Fruit fly (Drosophila melanogaster) whole organism, embryonic: ENCODE data around the gene CG13038.

Experiments
- Ada2b ChIP-seq: fragments of 200-800 bp; sonication (Bioruptor generic); IDR thresholded peaks from 2 replicates; pipeline ENCODE4 v1.3.6; 2022; ENCODE audit warnings: missing biosample characterization, missing genetic modification characterization
- Bdp1 ChIP-seq: fragments of 200-800 bp; sonication (Bioruptor generic); optimal IDR thresholded peaks from 3 replicates; lab custom pipeline; 2016; ENCODE audit warnings: missing biosample characterization, missing genetic modification characterization
- CG10274 ChIP-seq: fragments of 200-800 bp; sonication (Bioruptor generic); optimal IDR thresholded peaks from 3 replicates; lab custom pipeline; 2017; ENCODE audit warnings: missing biosample characterization, mild to moderate bottlenecking, missing genetic modification characterization
- CG10979 ChIP-seq: fragments of 200-800 bp; sonication (Bioruptor generic); optimal IDR thresholded peaks from 2 replicates; lab custom pipeline; 2018; ENCODE audit warnings: missing biosample characterization, mild to moderate bottlenecking, missing genetic modification characterization, moderate library complexity
- CG11085 ChIP-seq: fragments of 200-800 bp; sonication (Bioruptor generic); IDR thresholded peaks from 2 replicates; pipeline ENCODE4 v1.3.6; 2022; ENCODE audit warnings: missing biosample characterization, missing genetic modification characterization
- CG11456 ChIP-seq: fragments of 200-800 bp; sonication (Bioruptor generic); IDR thresholded peaks from 3 replicates; pipeline ENCODE4 v1.3.6; 2022; ENCODE audit warnings: missing biosample characterization, missing genetic modification characterization
- CG12155 ChIP-seq: fragments of 200-800 bp; sonication (Bioruptor generic); optimal IDR thresholded peaks from 3 replicates; lab custom pipeline; 2016; ENCODE audit warnings: missing biosample characterization, missing genetic modification characterization
- CG12391 ChIP-seq: fragments of 200-800 bp; sonication (Bioruptor generic); optimal IDR thresholded peaks from 3 replicates; lab custom pipeline; 2018; ENCODE audit warnings: missing biosample characterization, mild to moderate bottlenecking, missing genetic modification characterization, moderate library complexity
- CG13296 ChIP-seq: fragments of 200-800 bp; sonication (Bioruptor generic); optimal IDR thresholded peaks from 3 replicates; lab custom pipeline; 2018; ENCODE audit warnings: missing biosample characterization, mild to moderate bottlenecking, missing genetic modification characterization
- CG18262 ChIP-seq: fragments of 200-800 bp; optimal IDR thresholded peaks from 3 replicates; lab custom pipeline; 2019; ENCODE audit warnings: missing biosample characterization, mild to moderate bottlenecking, missing genetic modification characterization, moderate library complexity
- CG1832 ChIP-seq: fragments of 200-800 bp; sonication (Bioruptor generic); optimal IDR thresholded peaks from 2 replicates; lab custom pipeline; 2017; ENCODE audit warnings: missing biosample characterization, mild to moderate bottlenecking, missing genetic modification characterization, inconsistent platforms
- CG31441 ChIP-seq: fragments of 200-800 bp; sonication (Bioruptor generic); IDR thresholded peaks from 2 replicates; pipeline ENCODE4 v1.3.6; 2022; ENCODE audit warnings: missing biosample characterization, missing genetic modification characterization
- CG3847 ChIP-seq: fragments of 200-800 bp; sonication (Bioruptor generic); IDR thresholded peaks from 2 replicates; pipeline ENCODE4 v1.3.6; 2022; ENCODE audit warnings: missing biosample characterization, missing genetic modification characterization
- CG6683 ChIP-seq: fragments of 200-800 bp; sonication (Bioruptor generic); optimal IDR thresholded peaks from 2 replicates; lab custom pipeline; 2017; ENCODE audit warnings: missing biosample characterization, mild to moderate bottlenecking, missing genetic modification characterization, missing genetic modification reagents
- CG6791 ChIP-seq: fragments of 200-800 bp; sonication (Bioruptor generic); IDR thresholded peaks from 3 replicates; pipeline ENCODE4 v1.3.6; 2022; ENCODE audit warnings: missing biosample characterization, missing genetic modification characterization; ENCODE audit not compliant: partially characterized antibody
- CG7928 ChIP-seq: fragments of 200-800 bp; sonication (Bioruptor generic); optimal IDR thresholded peaks from 2 replicates; lab custom pipeline; 2017; ENCODE audit warnings: missing biosample characterization, mild to moderate bottlenecking, missing genetic modification characterization
- CG7963 ChIP-seq: fragments of 200-800 bp; sonication (Bioruptor generic); IDR thresholded peaks from 3 replicates; pipeline ENCODE4 v1.3.6; 2022; ENCODE audit warnings: missing biosample characterization, missing genetic modification characterization; ENCODE audit not compliant: partially characterized antibody
- CG8924 ChIP-seq: fragments of 200-800 bp; optimal IDR thresholded peaks from 3 replicates; lab custom pipeline; 2019; ENCODE audit warnings: missing biosample characterization, mild to moderate bottlenecking, missing genetic modification characterization, moderate library complexity
- CG9932 ChIP-seq: fragments of 200-800 bp; sonication (Bioruptor generic); IDR thresholded peaks from 2 replicates; pipeline ENCODE4 v1.3.6; 2022; ENCODE audit warnings: missing biosample characterization, missing genetic modification characterization
- CHES-1-like ChIP-seq: fragments of 200-800 bp; sonication (Bioruptor generic); optimal IDR thresholded peaks from 2 replicates; lab custom pipeline; 2016; ENCODE audit warnings: missing biosample characterization, missing genetic modification characterization
- Dll ChIP-seq: fragments of 200-800 bp; sonication (Bioruptor generic); IDR thresholded peaks from 4 replicates; pipeline ENCODE4 v1.3.6; 2022; ENCODE audit warnings: missing biosample characterization, missing genetic modification characterization; ENCODE audit not compliant: partially characterized antibody
- Dp ChIP-seq: fragments of 200-800 bp; sonication (Bioruptor generic); optimal IDR thresholded peaks from 2 replicates; lab custom pipeline; 2018; ENCODE audit warnings: missing biosample characterization, mild to moderate bottlenecking, missing genetic modification characterization, moderate library complexity
- ERR ChIP-seq: fragments of 200-800 bp; sonication (Bioruptor generic); optimal IDR thresholded peaks from 2 replicates; lab custom pipeline; 2016; ENCODE audit warnings: missing biosample characterization, missing genetic modification characterization
- Hey ChIP-seq: fragments of 200-800 bp; sonication (Bioruptor generic); optimal IDR thresholded peaks from 3 replicates; lab custom pipeline; 2018; ENCODE audit warnings: missing biosample characterization, mild to moderate bottlenecking, missing genetic modification characterization
- MBD-R2 ChIP-seq: fragments of 200-800 bp; sonication (Bioruptor generic); IDR thresholded peaks from 2 replicates; pipeline ENCODE4 v1.3.6; 2022; ENCODE audit warnings: missing biosample characterization, missing genetic modification characterization
- MESR4 ChIP-seq: fragments of 200-800 bp; sonication (Bioruptor generic); optimal IDR thresholded peaks from 2 replicates; lab custom pipeline; 2018; ENCODE audit warnings: missing biosample characterization, mild to moderate bottlenecking, missing genetic modification characterization, moderate library complexity
- Med ChIP-seq: fragments of 200-800 bp; sonication (Bioruptor generic); peaks from one replicate; lab custom pipeline; 2016; ENCODE audit warnings: missing biosample characterization, missing genetic modification characterization, mild to moderate bottlenecking, inconsistent platforms, moderate library complexity
- Oaz ChIP-seq: fragments of 200-800 bp; sonication (Bioruptor generic); IDR thresholded peaks from 2 replicates; pipeline ENCODE4 v1.3.6; 2022; ENCODE audit warnings: missing biosample characterization, missing genetic modification characterization
- Optix ChIP-seq: fragments of 200-800 bp; sonication (Bioruptor generic); IDR thresholded peaks from 3 replicates; pipeline ENCODE4 v1.3.6; 2022; ENCODE audit warnings: missing biosample characterization, missing genetic modification characterization
- TFAM ChIP-seq: fragments of 200-800 bp; sonication (Bioruptor generic); optimal IDR thresholded peaks from 2 replicates; lab custom pipeline; 2017; ENCODE audit warnings: missing biosample characterization, missing genetic modification characterization, inconsistent platforms
- abd-A ChIP-seq: fragments of 200-800 bp; sonication (Bioruptor generic); optimal IDR thresholded peaks from 3 replicates; lab custom pipeline; 2019; ENCODE audit warnings: missing biosample characterization, mild to moderate bottlenecking, missing genetic modification characterization, moderate library complexity
- bcd ChIP-seq: fragments of 200-800 bp; sonication (Bioruptor generic); optimal IDR thresholded peaks from 2 replicates; lab custom pipeline; 2017; ENCODE audit warnings: missing biosample characterization, mild to moderate bottlenecking, missing genetic modification characterization
- dimm ChIP-seq: fragments of 200-800 bp; sonication (Bioruptor generic); IDR thresholded peaks from 2 replicates; pipeline ENCODE4 v1.3.6; 2022; ENCODE audit warnings: missing biosample characterization, missing genetic modification characterization
- ems ChIP-seq: fragments of 200-800 bp; sonication (Bioruptor generic); optimal IDR thresholded peaks from 3 replicates; lab custom pipeline; 2016; ENCODE audit warnings: missing biosample characterization, missing genetic modification characterization
- exex ChIP-seq: fragments of 200-800 bp; sonication (Bioruptor generic); optimal IDR thresholded peaks from 4 replicates; lab custom pipeline; 2018; ENCODE audit warnings: missing biosample characterization, mild to moderate bottlenecking, missing genetic modification characterization, moderate library complexity
- ftz-f1 ChIP-seq: fragments of 200-800 bp; sonication (Bioruptor generic); optimal IDR thresholded peaks from 2 replicates; lab custom pipeline; 2016; ENCODE audit warnings: missing biosample characterization, missing genetic modification characterization
- gcm2 ChIP-seq: fragments of 200-800 bp; sonication (Bioruptor generic); optimal IDR thresholded peaks from 2 replicates; lab custom pipeline; 2016; ENCODE audit warnings: missing biosample characterization, missing genetic modification characterization
- gem ChIP-seq: fragments of 200-800 bp; sonication (Bioruptor generic); optimal IDR thresholded peaks from 2 replicates; lab custom pipeline; 2019; ENCODE audit warnings: missing biosample characterization, mild to moderate bottlenecking, missing genetic modification characterization, moderate library complexity
- salm ChIP-seq: fragments of 200-800 bp; sonication (Bioruptor generic); optimal IDR thresholded peaks from 2 replicates; lab custom pipeline; 2018; ENCODE audit warnings: missing biosample characterization, mild to moderate bottlenecking, missing genetic modification characterization
- scrt ChIP-seq: fragments of 200-800 bp; sonication (Bioruptor generic); optimal IDR thresholded peaks from 2 replicates; lab custom pipeline; 2018; ENCODE audit warnings: missing biosample characterization, mild to moderate bottlenecking, missing genetic modification characterization, moderate library complexity
- sd ChIP-seq: fragments of 200-800 bp; sonication (Bioruptor generic); optimal IDR thresholded peaks from 3 replicates; lab custom pipeline; 2018; ENCODE audit warnings: missing biosample characterization, mild to moderate bottlenecking, missing genetic modification characterization, moderate library complexity
- sisA ChIP-seq: fragments of 200-800 bp; sonication (Bioruptor generic); IDR thresholded peaks from 2 replicates; pipeline ENCODE4 v1.3.6; 2022; ENCODE audit warnings: missing biosample characterization, missing genetic modification characterization
- so ChIP-seq: fragments of 200-800 bp; sonication (Bioruptor generic); IDR thresholded peaks from 3 replicates; pipeline ENCODE4 v1.3.6; 2022; ENCODE audit warnings: missing biosample characterization, missing genetic modification characterization
- ssp ChIP-seq: fragments of 200-800 bp; sonication (Bioruptor generic); IDR thresholded peaks from 2 replicates; pipeline ENCODE4 v1.3.6; 2022; ENCODE audit warnings: missing biosample characterization, missing genetic modification characterization
- stwl ChIP-seq: fragments of 200-800 bp; sonication (Bioruptor generic); optimal IDR thresholded peaks from 3 replicates; lab custom pipeline; 2018; ENCODE audit warnings: missing biosample characterization, mild to moderate bottlenecking, missing genetic modification characterization, moderate library complexity
- tna ChIP-seq: fragments of 200-800 bp; sonication (Bioruptor generic); IDR thresholded peaks from 2 replicates; pipeline ENCODE4 v1.3.6; 2022; ENCODE audit warnings: missing biosample characterization, missing genetic modification characterization; ENCODE audit not compliant: partially characterized antibody
- unc-4 ChIP-seq: fragments of 200-800 bp; sonication (Bioruptor generic); IDR thresholded peaks from 2 replicates; pipeline ENCODE4 v1.3.6; 2022; ENCODE audit warnings: missing biosample characterization, missing genetic modification characterization; ENCODE audit not compliant: partially characterized antibody

The CG13038 gene

dm6 chr3L:16351770-16352429 lies 24.2 kb upstream of the CG13038 start, which contains the start of the genes Golgin104 and Tcs3 (continued):
- TF ChIP-seq Dll (peak; percentile 38; the same call in 1 of the 4 replicates), CG11456 (GFP tag; lab: Robert Waterston, UW) (no peak), CG13296 (GFP tag; lab: Kevin White, UChicago) (no peak), so (GFP tag; lab: Robert Waterston, UW) (no peak), bcd (GFP tag; lab: Kevin White, UChicago) (no peak), Dp (GFP tag; lab: Kevin White, UChicago) (peak; percentile 45), stwl (peak; percentile 75), ftz-f1 (GFP tag; lab: Kevin White, UChicago) (no peak), Bdp1 (GFP tag; lab: Kevin White, UChicago) (no peak), ERR (GFP tag; lab: Kevin White, UChicago) (no peak), CG31441 (GFP tag; lab: Robert Waterston, UW) (no peak), CG1832 (GFP tag; lab: Kevin White, UChicago) (no peak), MBD-R2 (GFP tag; lab: Robert Waterston, UW) (peak; percentile 99), Oaz (GFP tag; lab: Robert Waterston, UW) (no peak), scrt (GFP tag; lab: Kevin White, UChicago) (peak; percentile 92), CG3847 (GFP tag; lab: Robert Waterston, UW) (peak; percentile 41; the same call in 1 of the 2 replicates), CG7928 (GFP tag; lab: Kevin White, UChicago) (no peak), salm (tag; lab: Kevin White, UChicago) (no peak), exex (tag; lab: Kevin White, UChicago) (peak; percentile 8), unc-4 (no peak), MESR4 (GFP tag; lab: Kevin White, UChicago) (peak; percentile 56)

dm6 chr3L:16349686-16350085 lies 22.0 kb upstream of the CG13038 start:
- no peak for TF ChIP-seq tna (GFP tag; lab: Robert Waterston, UW)
- TF ChIP-seq Med (GFP tag; lab: Kevin White, UChicago), result peak; percentile 5
- TF ChIP-seq Bdp1 (GFP tag; lab: Kevin White, UChicago), result peak; percentile 95
- TF ChIP-seq gem (tag; lab: Kevin White, UChicago), result no peak
- 0 out of 3 replicates have a peak, but pooled peaks have one; percentile 43 for TF ChIP-seq CG6791 (GFP tag; lab: Robert Waterston, UW)
- TF ChIP-seq CG7963 (GFP tag; lab: Robert Waterston, UW), result 0 out of 3 replicates have a peak, but pooled peaks have one; percentile 8

- TF ChIP-seq CG6683 (no peak), CG11085 (GFP tag; lab: Robert Waterston, UW) (no peak), Hey (no peak), gcm2 (GFP tag; lab: Kevin White, UChicago) (no peak), Dp (GFP tag; lab: Kevin White, UChicago) (peak; percentile 66), sd (tag; lab: Kevin White, UChicago) (no peak), CG10274 (no peak), CG8924 (tag; lab: Kevin White, UChicago) (no peak), CHES-1-like (GFP tag; lab: Kevin White, UChicago) (no peak), sisA (GFP tag; lab: Robert Waterston, UW) (no peak), ssp (GFP tag; lab: Robert Waterston, UW) (no peak), dimm (GFP tag; lab: Robert Waterston, UW) (no peak), ems (GFP tag; lab: Kevin White, UChicago) (no peak), CG9932 (GFP tag; lab: Robert Waterston, UW) (no peak), abd-A (tag; lab: Kevin White, UChicago) (no peak), CG10979 (tag; lab: Kevin White, UChicago) (no peak), CG12155 (GFP tag; lab: Kevin White, UChicago) (no peak), CG12391 (no peak), Ada2b (no peak), CG18262 (no peak), TFAM (GFP tag; lab: Kevin White, UChicago) (no peak), Optix (GFP tag; lab: Robert Waterston, UW) (no peak)
Observed at dm6 chr3L:16347914-16348313, 20.2 kb upstream of the CG13038 start, which contains the start of gene mRpS34. TSS of gene mRpS34 (plus strand) at chr3L:16348074.
